Fruit fly (Drosophila melanogaster): ENCODE results near the gene CycK.

The CycK gene

dm6 chr2L:22079332-22079731 is 50.6 kb downstream of the CycK start, which contains the start of gene ttm3:
ttm3 (plus strand) TSS chr2L:22079632.
- TF ChIP-seq h (optimal IDR thresholded peaks at IDR 0.05): no peak
- no peak for TF ChIP-seq Sin3A (optimal IDR thresholded peaks at IDR 0.05)
